Fruit fly (Drosophila melanogaster): ENCODE measurements around the gene CG33640.
A peak's percentile ranks its signal among the peaks of the same experiment; 100 is the strongest.

The CG33640 gene

DNA sequence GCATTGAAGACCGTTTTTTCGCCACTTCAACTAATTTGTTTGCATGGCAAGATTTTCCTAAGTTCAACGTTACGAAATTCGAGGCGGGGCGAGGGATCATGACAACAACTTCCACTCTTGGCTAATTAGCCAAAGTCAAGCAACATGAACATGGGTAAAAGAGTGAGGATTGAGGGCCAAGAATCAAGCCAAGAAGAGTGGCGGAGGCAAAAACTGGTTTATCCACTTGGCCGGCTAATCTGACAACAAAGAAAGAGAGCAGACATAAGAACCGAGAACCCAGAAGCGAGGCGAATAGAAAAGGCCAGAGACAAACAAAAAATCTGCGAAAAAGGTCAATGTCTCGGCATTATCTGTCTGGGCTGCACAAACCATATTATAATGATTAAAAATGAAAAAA lies 25.0 kb downstream of the CG33640 start:
- no peak for TF ChIP-seq CG17801 (GFP tag; optimal IDR thresholded peaks at IDR 0.05; ENCODE audit: partially characterized antibody)

DNA sequence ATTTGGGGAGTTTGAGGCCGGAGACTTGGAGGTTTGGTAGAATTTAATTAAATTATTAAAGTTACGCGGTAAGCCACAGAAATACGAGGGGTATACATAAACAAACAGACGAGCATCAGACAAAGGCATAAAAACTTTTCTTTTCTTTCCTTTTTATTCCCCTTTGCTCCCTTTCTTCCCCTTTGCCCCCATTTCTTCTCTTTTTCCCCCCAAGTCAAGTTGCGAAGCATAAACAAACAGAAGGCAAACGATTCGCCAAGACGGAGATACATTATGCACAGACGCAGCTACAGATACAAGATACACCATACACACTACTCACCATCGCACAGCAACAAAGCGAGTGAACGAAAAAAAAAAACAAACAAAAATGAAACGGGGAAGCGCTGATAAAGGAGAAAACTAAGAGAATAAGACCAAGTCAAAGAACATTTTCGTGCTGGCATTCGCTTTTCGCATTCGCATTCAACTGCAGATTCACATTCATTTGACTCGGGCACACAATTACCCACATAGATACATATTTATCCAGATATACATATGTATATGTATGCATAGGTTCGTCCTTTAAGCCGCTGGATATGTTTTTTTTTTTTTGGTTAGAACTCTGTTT lies 27.0 kb downstream of the CG33640 start:
- TF ChIP-seq CG17801 (GFP tag; optimal IDR thresholded peaks at IDR 0.05; ENCODE audit: partially characterized antibody) = no peak

DNA sequence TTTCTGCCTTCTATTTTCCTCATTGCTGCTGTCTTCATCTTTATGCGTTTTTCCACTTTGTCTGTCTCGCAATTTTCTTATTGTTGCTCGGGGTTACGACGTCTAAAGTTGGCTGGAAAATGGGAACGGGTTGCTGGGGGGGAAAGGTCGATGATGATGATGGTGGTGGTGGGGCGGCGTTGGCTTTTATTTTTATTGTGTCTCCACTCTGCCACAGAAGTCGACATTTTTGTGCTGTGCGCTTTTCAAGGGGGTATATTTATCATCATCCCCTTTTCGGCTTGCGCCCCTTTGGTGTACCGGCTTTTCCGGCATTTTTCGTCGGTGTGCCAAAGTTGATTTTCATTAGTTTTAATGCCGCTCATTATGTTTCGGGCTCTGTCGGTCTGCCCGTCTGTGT lies 27.8 kb downstream of the CG33640 start:
- no peak for TF ChIP-seq CG17801 (GFP tag; optimal IDR thresholded peaks at IDR 0.05; ENCODE audit: partially characterized antibody)

DNA sequence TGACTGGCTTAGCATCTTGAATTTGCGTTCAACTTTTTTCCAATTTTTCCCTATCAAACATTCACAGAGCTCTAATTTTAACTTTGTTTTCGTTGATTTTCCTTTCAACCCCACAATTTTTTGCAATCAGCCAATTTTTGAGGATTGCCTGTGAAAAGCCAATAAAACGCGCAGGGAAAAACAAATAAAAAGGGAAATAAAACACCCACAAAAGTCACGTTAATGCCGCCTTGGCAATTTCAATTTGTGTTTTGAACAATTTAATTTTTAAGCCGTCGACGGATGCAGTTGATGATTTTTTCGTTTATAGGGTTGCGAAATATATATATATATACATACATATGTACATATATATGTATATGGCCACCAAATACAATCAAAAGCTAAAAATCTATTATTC lies 41.3 kb downstream of the CG33640 start:
- TF ChIP-seq CG17801 (GFP tag; optimal IDR thresholded peaks at IDR 0.05; ENCODE audit: partially characterized antibody) = no peak

DNA sequence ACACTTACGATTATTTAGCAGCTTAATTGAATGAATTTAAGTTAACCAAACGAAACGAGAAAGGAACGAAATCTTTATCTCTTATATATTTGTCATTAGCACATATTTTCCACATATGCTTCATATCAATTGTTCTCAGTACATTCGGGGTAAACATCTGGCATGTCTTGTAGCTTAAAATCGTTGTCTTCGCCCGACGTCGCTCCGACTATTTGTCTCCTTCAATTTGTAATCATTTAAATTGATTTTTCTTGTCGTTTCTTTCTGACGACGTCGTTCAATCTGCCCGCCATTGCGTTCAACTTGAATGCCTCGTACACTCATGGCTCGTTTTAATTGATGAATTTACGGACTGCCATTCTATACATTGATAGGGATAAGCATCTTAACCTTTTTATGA lies 42.4 kb downstream of the CG33640 start:
- no peak for TF ChIP-seq CG17801 (GFP tag; optimal IDR thresholded peaks at IDR 0.05; ENCODE audit: partially characterized antibody)

DNA sequence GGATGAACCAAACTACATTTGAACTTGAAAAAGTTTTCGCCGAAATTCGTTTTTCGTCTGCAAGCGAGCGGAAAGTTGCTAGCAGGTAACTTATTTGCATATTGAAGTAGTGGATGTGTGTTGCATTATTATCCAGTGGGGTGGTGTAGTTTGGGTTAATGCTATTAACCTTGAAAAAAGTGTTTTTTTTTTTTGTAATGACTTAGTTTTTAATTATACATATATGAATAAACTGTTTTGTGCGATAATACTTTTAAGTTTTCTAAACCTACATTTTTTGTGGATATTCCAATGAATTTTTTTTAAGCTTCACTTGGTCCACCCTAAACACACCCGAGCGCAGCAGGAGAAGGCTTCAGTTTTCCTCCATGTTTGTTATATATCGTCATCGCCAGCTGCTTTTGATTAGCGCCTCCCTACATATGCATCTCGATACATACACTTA lies 43.4 kb downstream of the CG33640 start:
- TF ChIP-seq CG17801 (GFP tag; optimal IDR thresholded peaks at IDR 0.05; ENCODE audit: partially characterized antibody) = peak; percentile 56

DNA sequence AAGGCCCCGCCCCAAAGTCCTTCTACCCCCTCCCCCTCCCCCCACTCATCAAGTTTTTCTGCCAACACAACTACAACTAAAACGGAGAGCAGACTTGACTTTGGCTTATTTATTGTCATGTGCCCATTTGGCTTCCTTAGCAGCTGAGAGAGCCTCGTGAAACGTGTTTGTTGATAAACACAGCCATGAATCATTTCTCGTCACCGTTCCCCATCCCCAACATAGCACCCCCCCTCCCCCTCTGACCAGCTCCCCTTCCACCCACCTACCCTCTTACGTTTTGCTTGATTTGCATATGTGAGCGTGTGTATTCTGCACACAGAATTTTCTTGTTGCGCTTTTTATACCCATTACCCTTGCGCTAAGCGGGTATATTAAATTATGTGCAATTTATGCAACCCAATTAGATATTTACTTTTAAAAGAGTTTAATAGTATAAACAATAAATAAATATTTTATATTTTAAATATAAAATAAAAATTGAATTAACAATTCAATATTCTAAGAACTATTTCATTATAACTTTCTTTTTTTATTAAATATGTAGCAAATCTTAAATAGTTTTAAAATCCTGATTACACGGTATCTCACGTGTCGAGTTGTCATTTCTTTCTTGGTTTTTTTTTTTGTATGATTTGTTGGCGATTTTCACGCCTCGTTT lies 44.3 kb downstream of the CG33640 start:
- TF ChIP-seq CG17801 (GFP tag; optimal IDR thresholded peaks at IDR 0.05; ENCODE audit: partially characterized antibody) = peak; percentile 54
